Fruit fly (Drosophila melanogaster): Measurements from ENCODE around the gene Grp170.

Grp170 gene

DNA sequence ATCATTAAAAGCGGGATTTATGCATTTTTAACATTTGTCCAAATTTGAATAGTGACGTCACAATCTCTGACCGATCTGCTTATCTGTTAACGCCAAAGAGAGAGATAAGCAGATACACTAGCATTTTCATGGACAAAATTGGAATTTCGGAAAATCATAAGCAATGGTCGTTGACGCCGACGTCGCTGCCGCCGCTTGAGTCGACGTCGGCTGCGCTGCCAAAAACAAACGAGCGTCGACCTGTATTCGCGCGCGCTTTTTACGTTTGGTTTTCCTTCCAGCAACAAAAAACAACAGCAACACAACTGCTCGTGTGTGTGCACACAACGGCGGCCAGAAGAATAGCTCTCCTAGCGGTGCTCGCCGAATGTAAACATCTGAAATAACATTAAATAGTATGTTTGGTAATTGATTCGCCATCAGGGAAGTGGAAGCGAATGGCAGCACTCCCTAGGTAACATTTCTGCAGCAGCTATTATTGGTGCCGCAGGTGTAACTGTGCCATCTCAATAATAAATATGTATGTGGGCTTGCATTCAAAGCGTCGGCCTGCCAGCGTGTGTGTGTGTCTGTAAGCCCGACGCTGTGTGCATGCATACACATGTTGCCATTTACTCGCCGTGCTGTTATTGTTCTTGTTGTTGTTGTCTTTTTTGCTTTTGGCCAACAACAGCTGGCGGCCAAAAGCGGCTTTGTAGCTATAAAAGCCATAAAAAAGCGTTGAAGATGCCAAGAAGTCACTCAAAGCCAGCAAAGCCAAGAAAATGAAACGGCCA is 25.6 kb upstream of the Grp170 start (continued):
- peak; percentile 35 for TF ChIP-seq CG8290 (GFP tag; optimal IDR thresholded peaks at IDR 0.05)
- peak; percentile 10 to 100 for TF ChIP-seq CG8290 (tag; optimal IDR thresholded peaks at IDR 0.05)
- TF ChIP-seq gcm (GFP tag; optimal IDR thresholded peaks at IDR 0.05): peak; percentile 94
- TF ChIP-seq Hr39 (optimal IDR thresholded peaks at IDR 0.05): no peak
- peak; percentile 93 for TF ChIP-seq Mes4 (GFP tag; optimal IDR thresholded peaks at IDR 0.05)
- peak; percentile 95 for TF ChIP-seq gsb (GFP tag; IDR thresholded peaks at IDR 0.05)
- TF ChIP-seq CG17328 (GFP tag; IDR thresholded peaks at IDR 0.05): peak; percentile 98
- peak; percentile 89 for TF ChIP-seq CG12942 (GFP tag; optimal IDR thresholded peaks at IDR 0.05)
- peak; percentile 88 for TF ChIP-seq Spps (tag; optimal IDR thresholded peaks at IDR 0.05)
- TF ChIP-seq CG6765 (GFP tag; optimal IDR thresholded peaks at IDR 0.05): peak; percentile 77
- peak; percentile 94 for TF ChIP-seq onecut (GFP tag; IDR thresholded peaks at IDR 0.05)
- peak; percentile 89 for TF ChIP-seq CG12299 (tag; optimal IDR thresholded peaks at IDR 0.05)
- TF ChIP-seq fru (optimal IDR thresholded peaks at IDR 0.05): no peak
- TF ChIP-seq CG9727 (GFP tag; optimal IDR thresholded peaks at IDR 0.05): peak; percentile 91
- peak; percentile 86 for TF ChIP-seq CG12236 (GFP tag; optimal IDR thresholded peaks at IDR 0.05)
- TF ChIP-seq luna (GFP tag; optimal IDR thresholded peaks at IDR 0.05): no peak
- peak; percentile 69 for TF ChIP-seq CG15073 (GFP tag; optimal IDR thresholded peaks at IDR 0.05)
- TF ChIP-seq Vsx1 (GFP tag; optimal IDR thresholded peaks at IDR 0.05): peak; percentile 89
- TF ChIP-seq chm (GFP tag; IDR thresholded peaks at IDR 0.05): peak; percentile 98
- peak; percentile 88 to 90 for TF ChIP-seq dpn (GFP tag; optimal IDR thresholded peaks at IDR 0.05)
- TF ChIP-seq Ptx1 (GFP tag; IDR thresholded peaks at IDR 0.05): peak; percentile 98
- TF ChIP-seq z (GFP tag; IDR thresholded peaks at IDR 0.05): no peak
- peak; percentile 86 for TF ChIP-seq dm (GFP tag; optimal IDR thresholded peaks at IDR 0.05)
- TF ChIP-seq TFAM (GFP tag; optimal IDR thresholded peaks at IDR 0.05): peak; percentile 74
- peak; percentile 99 for TF ChIP-seq Awh (GFP tag; IDR thresholded peaks at IDR 0.05)
- TF ChIP-seq CG18011 (GFP tag; optimal IDR thresholded peaks at IDR 0.05): peak; percentile 80
- TF ChIP-seq vvl (GFP tag; IDR thresholded peaks at IDR 0.05): peak; percentile 99
- peak; percentile 88 for TF ChIP-seq toy (GFP tag; IDR thresholded peaks at IDR 0.05)
- peak in 1 of 3 experiments; percentile 85 for TF ChIP-seq lola (GFP tag; optimal IDR thresholded peaks at IDR 0.05)
- TF ChIP-seq sqz (GFP tag; optimal IDR thresholded peaks at IDR 0.05): peak; percentile 85
- peak; percentile 97 for TF ChIP-seq CG17359 (tag; optimal IDR thresholded peaks at IDR 0.05)
- TF ChIP-seq fd102C (GFP tag; optimal IDR thresholded peaks at IDR 0.05): peak; percentile 69
- peak; percentile 97 for TF ChIP-seq CG6689 (GFP tag; IDR thresholded peaks at IDR 0.05)
- TF ChIP-seq Ets97D (GFP tag; optimal IDR thresholded peaks at IDR 0.05): peak; percentile 67
- TF ChIP-seq H2.0 (GFP tag; IDR thresholded peaks at IDR 0.05): peak; percentile 98
- TF ChIP-seq Xrp1 (GFP tag; IDR thresholded peaks at IDR 0.05): peak; percentile 96
- no peak for TF ChIP-seq h (optimal IDR thresholded peaks at IDR 0.05)
- peak; percentile 75 for TF ChIP-seq D19B (GFP tag; optimal IDR thresholded peaks at IDR 0.05)
- peak; percentile 95 for TF ChIP-seq Abd-B (GFP tag; optimal IDR thresholded peaks at IDR 0.05)
- peak; percentile 94 for TF ChIP-seq CG7786 (GFP tag; optimal IDR thresholded peaks at IDR 0.05)
- TF ChIP-seq fd64A (GFP tag; optimal IDR thresholded peaks at IDR 0.05): peak; percentile 94
- peak; percentile 95 for TF ChIP-seq CG2678 (tag; optimal IDR thresholded peaks at IDR 0.05)
- peak; percentile 94 for TF ChIP-seq grau (tag; optimal IDR thresholded peaks at IDR 0.05)
- TF ChIP-seq chn (GFP tag; optimal IDR thresholded peaks at IDR 0.05): peak; percentile 93
- peak; percentile 87; the same call in 2 of the 3 replicates for TF ChIP-seq C15 (GFP tag; IDR thresholded peaks at IDR 0.05)
- TF ChIP-seq CG2199 (GFP tag; IDR thresholded peaks at IDR 0.05): peak; percentile 98
- peak; percentile 91 for TF ChIP-seq CG4707 (GFP tag; optimal IDR thresholded peaks at IDR 0.05)
- peak; percentile 93 for TF ChIP-seq Mad (GFP tag; optimal IDR thresholded peaks at IDR 0.05)
- peak; percentile 93 for TF ChIP-seq CG13424 (tag; optimal IDR thresholded peaks at IDR 0.05)
- peak; percentile 97 for TF ChIP-seq gce (GFP tag; IDR thresholded peaks at IDR 0.05)
- TF ChIP-seq cato (GFP tag; optimal IDR thresholded peaks at IDR 0.05; ENCODE audit: borderline replicate concordance): peak; percentile 85

All from whole organism, embryonic.